Worm (Caenorhabditis elegans): ENCODE measurements around the gene F02E11.4.

- TF ChIP-seq lin-35 (GFP tag; optimal IDR thresholded peaks at IDR 0.05) (no peak), ama-1 (optimal IDR thresholded peaks at IDR 0.05) (no peak), ama-1 (GFP tag; optimal IDR thresholded peaks at IDR 0.05) (no peak), sea-2 (GFP tag; IDR thresholded peaks at IDR 0.05) (no peak), rcor-1 (GFP tag; IDR thresholded peaks at IDR 0.05) (no peak)
Observed at ce11 chrII:3244070-3244469, 33.5 kb downstream of the F02E11.4 start, which contains the start of gene C17F4.12.

Data from whole organism, young adult.